Fruit fly (Drosophila melanogaster) whole organism, embryonic: ENCODE results near the gene CG9269.
A peak's percentile ranks its signal among the peaks of the same experiment; 100 is the strongest.

Source experiments
- BEAF-32 ChIP-seq: fragments of 200-800 bp; sonication (Bioruptor generic); optimal IDR thresholded peaks from 3 replicates; lab custom pipeline; 2017; ENCODE audit warnings: missing biosample characterization, missing genetic modification characterization, mild to moderate bottlenecking, moderate library complexity, missing genetic modification reagents
- CG10431 ChIP-seq: fragments of 200-800 bp; sonication (Bioruptor generic); optimal IDR thresholded peaks from 3 replicates; lab custom pipeline; 2018; ENCODE audit warnings: missing biosample characterization, mild to moderate bottlenecking, missing genetic modification characterization
- CG12769 ChIP-seq: fragments of 200-800 bp; sonication (Bioruptor generic); optimal IDR thresholded peaks from 2 replicates; lab custom pipeline; 2019; ENCODE audit warnings: missing biosample characterization, mild to moderate bottlenecking, missing genetic modification characterization, moderate library complexity
- CG14014 ChIP-seq: fragments of 200-800 bp; sonication (Bioruptor generic); IDR thresholded peaks from 2 replicates; pipeline ENCODE4 v1.3.6; 2022; ENCODE audit warnings: missing biosample characterization, missing genetic modification characterization
- CG15011 ChIP-seq: fragments of 200-800 bp; sonication (Bioruptor generic); optimal IDR thresholded peaks from 3 replicates; lab custom pipeline; 2018; ENCODE audit warnings: missing biosample characterization, mild to moderate bottlenecking, missing genetic modification characterization
- CG16815 ChIP-seq: fragments of 200-800 bp; sonication (Bioruptor generic); optimal IDR thresholded peaks from 3 replicates; lab custom pipeline; 2017; ENCODE audit warnings: missing biosample characterization, mild to moderate bottlenecking, missing genetic modification characterization
- CG2202 ChIP-seq: fragments of 200-800 bp; sonication (Bioruptor generic); optimal IDR thresholded peaks from 2 replicates; lab custom pipeline; 2018; ENCODE audit warnings: missing biosample characterization, mild to moderate bottlenecking, missing genetic modification characterization
- CG32772 ChIP-seq: fragments of 200-800 bp; sonication (Bioruptor generic); IDR thresholded peaks from 2 replicates; pipeline ENCODE4 v1.3.6; 2022; ENCODE audit warnings: missing biosample characterization, missing genetic modification characterization
- CG33557 ChIP-seq: fragments of 200-800 bp; sonication (Bioruptor generic); optimal IDR thresholded peaks from 2 replicates; lab custom pipeline; 2019; ENCODE audit warnings: missing biosample characterization, mild to moderate bottlenecking, missing genetic modification characterization, moderate library complexity
- CG34376 ChIP-seq: fragments of 200-800 bp; sonication (Bioruptor generic); optimal IDR thresholded peaks from 2 replicates; lab custom pipeline; 2018; ENCODE audit warnings: missing biosample characterization, mild to moderate bottlenecking, missing genetic modification characterization
- CG6683 ChIP-seq: fragments of 200-800 bp; sonication (Bioruptor generic); optimal IDR thresholded peaks from 2 replicates; lab custom pipeline; 2017; ENCODE audit warnings: missing biosample characterization, mild to moderate bottlenecking, missing genetic modification characterization, missing genetic modification reagents
- CG8359 ChIP-seq: fragments of 200-800 bp; sonication (Bioruptor generic); optimal IDR thresholded peaks from 2 replicates; lab custom pipeline; 2017; ENCODE audit warnings: missing biosample characterization, mild to moderate bottlenecking, missing genetic modification characterization, borderline replicate concordance
- CG9215 ChIP-seq: fragments of 200-800 bp; sonication (Bioruptor generic); IDR thresholded peaks from 2 replicates; pipeline ENCODE4 v1.3.6; 2022; ENCODE audit warnings: missing biosample characterization, missing genetic modification characterization
- CHES-1-like ChIP-seq: fragments of 200-800 bp; sonication (Bioruptor generic); optimal IDR thresholded peaks from 2 replicates; lab custom pipeline; 2016; ENCODE audit warnings: missing biosample characterization, missing genetic modification characterization
- ERR ChIP-seq: fragments of 200-800 bp; sonication (Bioruptor generic); optimal IDR thresholded peaks from 2 replicates; lab custom pipeline; 2016; ENCODE audit warnings: missing biosample characterization, missing genetic modification characterization
- Ets65A ChIP-seq: fragments of 200-800 bp; sonication (Bioruptor generic); peaks from one replicate; lab custom pipeline; 2016; ENCODE audit warnings: missing biosample characterization, missing genetic modification characterization
- Gug ChIP-seq: fragments of 200-800 bp; sonication (Bioruptor generic); IDR thresholded peaks from 4 replicates; pipeline ENCODE4 v1.3.6; 2022; ENCODE audit warnings: missing biosample characterization, missing genetic modification characterization
- H2.0 ChIP-seq: fragments of 200-800 bp; sonication (Bioruptor generic); IDR thresholded peaks from 2 replicates; pipeline ENCODE4 v1.3.6; 2022; ENCODE audit warnings: missing biosample characterization, missing genetic modification characterization
- HHEX ChIP-seq: fragments of 200-800 bp; sonication (Bioruptor generic); optimal IDR thresholded peaks from 3 replicates; lab custom pipeline; 2017; ENCODE audit warnings: missing biosample characterization, mild to moderate bottlenecking, missing genetic modification characterization, missing genetic modification reagents
- Hand ChIP-seq: fragments of 200-800 bp; sonication (Bioruptor generic); optimal IDR thresholded peaks from 2 replicates; lab custom pipeline; 2017; ENCODE audit warnings: mild to moderate bottlenecking, missing biosample characterization, missing genetic modification reagents, missing genetic modification characterization
- Hmx ChIP-seq: fragments of 200-800 bp; sonication (Bioruptor generic); optimal IDR thresholded peaks from 2 replicates; lab custom pipeline; 2016; ENCODE audit warnings: missing biosample characterization, missing genetic modification characterization
- Lhr ChIP-seq: fragments of 200-800 bp; sonication (Bioruptor generic); optimal IDR thresholded peaks from 3 replicates; lab custom pipeline; 2017; ENCODE audit warnings: mild to moderate bottlenecking, missing biosample characterization, missing genetic modification reagents, missing genetic modification characterization
- MBD-R2 ChIP-seq: fragments of 200-800 bp; sonication (Bioruptor generic); IDR thresholded peaks from 2 replicates; pipeline ENCODE4 v1.3.6; 2022; ENCODE audit warnings: missing biosample characterization, missing genetic modification characterization
- Max ChIP-seq: fragments of 200-800 bp; sonication (Bioruptor generic); optimal IDR thresholded peaks from 2 replicates; lab custom pipeline; 2016; ENCODE audit warnings: missing biosample characterization, mild to moderate bottlenecking, missing genetic modification characterization
- Optix ChIP-seq: fragments of 200-800 bp; sonication (Bioruptor generic); IDR thresholded peaks from 3 replicates; pipeline ENCODE4 v1.3.6; 2022; ENCODE audit warnings: missing biosample characterization, missing genetic modification characterization
- Poxn ChIP-seq: fragments of 200-800 bp; sonication (Bioruptor generic); IDR thresholded peaks from 2 replicates; pipeline ENCODE4 v1.3.6; 2022; ENCODE audit warnings: missing biosample characterization, missing genetic modification characterization
- Rx ChIP-seq: fragments of 200-800 bp; sonication (Bioruptor generic); IDR thresholded peaks from 2 replicates; pipeline ENCODE4 v1.3.6; 2022; ENCODE audit warnings: missing biosample characterization, missing genetic modification characterization
- Spps ChIP-seq: fragments of 200-800 bp; sonication (Bioruptor generic); optimal IDR thresholded peaks from 2 replicates; lab custom pipeline; 2018; ENCODE audit warnings: missing biosample characterization, mild to moderate bottlenecking, missing genetic modification characterization
- Taf1 ChIP-seq: fragments of 200-800 bp; sonication (Bioruptor generic); IDR thresholded peaks from 2 replicates; pipeline ENCODE4 v1.3.6; 2022; ENCODE audit warnings: missing biosample characterization, missing genetic modification characterization
- Vsx1 ChIP-seq: fragments of 200-800 bp; sonication (Bioruptor generic); optimal IDR thresholded peaks from 2 replicates; lab custom pipeline; 2017; ENCODE audit warnings: missing biosample characterization, mild to moderate bottlenecking, missing genetic modification characterization, missing genetic modification reagents
- Xbp1 ChIP-seq: fragments of 200-800 bp; sonication (Bioruptor generic); optimal IDR thresholded peaks from 3 replicates; lab custom pipeline; 2016; ENCODE audit warnings: missing biosample characterization, mild to moderate bottlenecking, missing genetic modification characterization
- bbx ChIP-seq: fragments of 200-800 bp; sonication (Bioruptor generic); IDR thresholded peaks from 2 replicates; pipeline ENCODE4 v1.3.6; 2022; ENCODE audit warnings: missing biosample characterization, missing genetic modification characterization; ENCODE audit not compliant: partially characterized antibody
- bigmax ChIP-seq: fragments of 200-800 bp; sonication (Bioruptor generic); optimal IDR thresholded peaks from 2 replicates; lab custom pipeline; 2018; ENCODE audit warnings: missing biosample characterization, mild to moderate bottlenecking, missing genetic modification characterization
- br ChIP-seq: fragments of >200 bp; optimal IDR thresholded peaks from 2 replicates; lab custom pipeline; 2017
- cad ChIP-seq: fragments of >200 bp; optimal IDR thresholded peaks from 2 replicates; lab custom pipeline; 2017; ENCODE audit warnings: missing biosample characterization, missing genetic modification characterization
- chm ChIP-seq: fragments of 200-800 bp; sonication (Bioruptor generic); IDR thresholded peaks from 2 replicates; pipeline ENCODE4 v1.3.6; 2022; ENCODE audit warnings: missing biosample characterization, missing genetic modification characterization
- dysf ChIP-seq: fragments of 200-800 bp; sonication (Bioruptor generic); IDR thresholded peaks from 3 replicates; pipeline ENCODE4 v1.3.6; 2022; ENCODE audit warnings: missing biosample characterization, missing genetic modification characterization
- esg ChIP-seq: fragments of 200-800 bp; sonication (Bioruptor generic); conservative IDR thresholded peaks from 2 replicates; pipeline ENCODE4 v1.3.6; 2022; ENCODE audit warnings: missing biosample characterization, missing genetic modification characterization
- eyg ChIP-seq: fragments of 200-800 bp; sonication (Bioruptor generic); optimal IDR thresholded peaks from 3 replicates; lab custom pipeline; 2016; ENCODE audit warnings: missing biosample characterization, missing genetic modification characterization
- fd64A ChIP-seq: fragments of 200-800 bp; sonication (Bioruptor generic); optimal IDR thresholded peaks from 3 replicates; lab custom pipeline; 2018; ENCODE audit warnings: missing biosample characterization, mild to moderate bottlenecking, missing genetic modification characterization
- fd96Cb ChIP-seq: fragments of 200-800 bp; sonication (Bioruptor generic); optimal IDR thresholded peaks from 2 replicates; lab custom pipeline; 2018; ENCODE audit warnings: missing biosample characterization, mild to moderate bottlenecking, missing genetic modification characterization, moderate library complexity
- fru ChIP-seq: fragments of >200 bp; optimal IDR thresholded peaks from 2 replicates; lab custom pipeline; 2017
- gcm2 ChIP-seq: fragments of 200-800 bp; sonication (Bioruptor generic); optimal IDR thresholded peaks from 2 replicates; lab custom pipeline; 2016; ENCODE audit warnings: missing biosample characterization, missing genetic modification characterization
- grn ChIP-seq: fragments of 200-800 bp; sonication (Bioruptor generic); optimal IDR thresholded peaks from 3 replicates; lab custom pipeline; 2017; ENCODE audit warnings: missing biosample characterization, missing genetic modification characterization
- pho ChIP-seq: fragments of 200-800 bp; sonication (Bioruptor generic); optimal IDR thresholded peaks from 2 replicates; lab custom pipeline; 2016; ENCODE audit warnings: missing biosample characterization, missing genetic modification characterization
- seq ChIP-seq: fragments of 200-800 bp; sonication (Bioruptor generic); IDR thresholded peaks from 2 replicates; pipeline ENCODE4 v1.3.6; 2022; ENCODE audit warnings: missing biosample characterization, missing genetic modification characterization
- so ChIP-seq: fragments of 200-800 bp; sonication (Bioruptor generic); IDR thresholded peaks from 3 replicates; pipeline ENCODE4 v1.3.6; 2022; ENCODE audit warnings: missing biosample characterization, missing genetic modification characterization
- stwl ChIP-seq: fragments of 200-800 bp; sonication (Bioruptor generic); optimal IDR thresholded peaks from 3 replicates; lab custom pipeline; 2018; ENCODE audit warnings: missing biosample characterization, mild to moderate bottlenecking, missing genetic modification characterization, moderate library complexity
- twi ChIP-seq: fragments of 200-800 bp; optimal IDR thresholded peaks from 2 replicates; lab custom pipeline; 2019; ENCODE audit warnings: missing biosample characterization, mild to moderate bottlenecking, missing genetic modification characterization, moderate library complexity
- wek ChIP-seq: fragments of 200-800 bp; sonication (Bioruptor generic); optimal IDR thresholded peaks from 3 replicates; lab custom pipeline; 2018; ENCODE audit warnings: missing biosample characterization, mild to moderate bottlenecking, missing genetic modification characterization, moderate library complexity

Gene CG9269

DNA sequence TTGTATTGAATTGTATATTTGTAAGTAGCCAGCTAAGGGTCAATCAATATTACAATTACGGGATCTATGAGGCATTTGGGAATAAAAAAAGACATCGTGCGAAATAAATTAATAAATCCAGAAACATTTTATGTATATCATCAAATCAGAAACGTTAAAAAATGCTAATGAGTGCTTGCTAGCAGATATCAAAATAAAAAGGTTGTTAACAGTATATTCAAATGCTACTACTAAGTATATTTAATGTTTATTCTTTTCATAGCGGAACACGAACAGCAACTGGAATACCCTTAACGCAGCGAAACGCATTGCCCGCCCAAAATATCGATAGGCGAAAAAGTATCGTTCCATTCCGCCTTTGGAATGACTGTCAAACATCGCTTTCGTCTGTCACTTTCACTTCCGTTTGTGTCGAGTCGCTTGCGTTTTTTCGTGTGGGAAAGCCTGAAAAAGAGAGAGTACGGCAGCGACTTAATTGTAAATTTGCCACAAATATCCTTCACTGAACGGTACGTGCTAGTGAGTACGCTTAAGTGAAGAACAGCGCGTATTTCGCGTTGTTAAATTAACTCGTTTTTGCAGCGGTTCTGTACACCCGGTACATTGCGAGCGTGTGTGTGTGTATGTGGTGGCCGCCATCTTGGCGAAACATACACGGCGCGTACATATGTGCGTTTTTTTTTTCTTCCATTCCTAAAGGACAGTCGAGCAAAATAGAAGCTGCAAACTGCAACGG is 45.4 kb downstream of the CG9269 start, which contains the start of gene B52 (continued):
- TF ChIP-seq fd96Cb (tag; lab: Kevin White, UChicago) (peak; percentile 31), CG9215 (peak; percentile 39; the same call in 1 of the 2 replicates), CG15011 (GFP tag; lab: Kevin White, UChicago) (peak; percentile 51), chm (GFP tag; lab: Robert Waterston, UW) (peak; percentile 80; the same call in 1 of the 2 replicates), Gug (peak; percentile 47; the same call in 2 of the 4 replicates), Lhr (GFP tag; lab: Kevin White, UChicago) (peak; percentile 41), seq (GFP tag; lab: Robert Waterston, UW) (peak; percentile 48; the same call in 1 of the 2 replicates), H2.0 (GFP tag; lab: Robert Waterston, UW) (no peak), CG2202 (tag; lab: Kevin White, UChicago) (peak; percentile 39), BEAF-32 (peak; percentile 73), Spps (tag; lab: Kevin White, UChicago) (peak; percentile 42), eyg (peak; percentile 59), br (lab: Kevin White, UChicago) (no peak), Hmx (GFP tag; lab: Kevin White, UChicago) (no peak), CG14014 (GFP tag; lab: Robert Waterston, UW) (no peak; the same call in none of the 2 replicates), esg (GFP tag; lab: Robert Waterston, UW) (peak; percentile 59), Max (peak; percentile 40), Ets65A (GFP tag; lab: Kevin White, UChicago) (peak; percentile 92), Vsx1 (peak; percentile 62), Optix (GFP tag; lab: Robert Waterston, UW) (0 out of 3 replicates have a peak, but pooled peaks have one; percentile 22), CG8359 (GFP tag; lab: Kevin White, UChicago) (peak; percentile 51), CHES-1-like (GFP tag; lab: Kevin White, UChicago) (peak; percentile 49), CG10431 (GFP tag; lab: Kevin White, UChicago) (peak; percentile 98), fru (no peak), pho (GFP tag; lab: Kevin White, UChicago) (peak; percentile 54), grn (GFP tag; lab: Kevin White, UChicago) (no peak), wek (GFP tag; lab: Kevin White, UChicago) (peak; percentile 92), fd64A (GFP tag; lab: Kevin White, UChicago) (peak; percentile 76), bigmax (peak; percentile 51), Rx (GFP tag; lab: Robert Waterston, UW) (peak; percentile 49; the same call in 1 of the 2 replicates), CG32772 (peak; percentile 32; the same call in 1 of the 2 replicates), Poxn (GFP tag; lab: Robert Waterston, UW) (no peak), Hand (GFP tag; lab: Kevin White, UChicago) (peak; percentile 61), CG16815 (GFP tag; lab: Kevin White, UChicago) (no peak), Taf1 (GFP tag; lab: Robert Waterston, UW) (no peak; the same call in 1 of the 2 replicates), CG6683 (GFP tag; lab: Kevin White, UChicago) (peak; percentile 8), HHEX (GFP tag; lab: Kevin White, UChicago) (peak; percentile 74), stwl (tag; lab: Kevin White, UChicago) (no peak), gcm2 (GFP tag; lab: Kevin White, UChicago) (peak; percentile 31), twi (tag; lab: Kevin White, UChicago) (no peak), Xbp1 (GFP tag; lab: Kevin White, UChicago) (peak; percentile 35), ERR (GFP tag; lab: Kevin White, UChicago) (peak; percentile 16), dysf (GFP tag; lab: Robert Waterston, UW) (no peak; the same call in 1 of the 3 replicates), CG12769 (peak; percentile 73), CG34376 (peak; percentile 84), cad (no peak), CG33557 (GFP tag; lab: Kevin White, UChicago) (peak; percentile 79), so (GFP tag; lab: Robert Waterston, UW) (peak; percentile 71; the same call in 1 of the 3 replicates), MBD-R2 (peak; percentile 49), bbx (peak; percentile 63; the same call in 1 of the 2 replicates)
